Worm (Caenorhabditis elegans): ENCODE measurements around the gene C16C8.5.
"Not testable (repeated sequence)": the region's sequence is repeated elsewhere in the genome, so short reads cannot be mapped to it uniquely, and the experiment has no call there.

C16C8.5 gene

DNA sequence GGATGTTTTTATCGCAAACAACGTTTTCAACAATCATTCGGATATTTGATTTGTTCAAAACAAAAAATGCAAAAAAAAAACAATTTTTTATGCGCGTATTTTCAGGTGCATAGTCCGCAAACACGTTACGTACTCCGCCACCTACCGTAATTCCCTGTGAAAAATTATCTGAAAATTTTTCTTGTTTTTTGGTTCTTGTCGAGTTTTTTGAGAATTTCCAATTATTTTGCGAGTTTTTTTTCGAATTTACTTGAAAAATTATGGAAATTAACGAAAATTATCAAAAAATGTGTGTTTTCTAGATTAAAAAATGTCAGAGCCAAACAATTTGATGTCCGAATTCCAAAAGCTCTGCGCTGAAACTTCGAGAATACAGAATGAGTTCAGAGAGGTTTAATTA lies 7.2 kb upstream of the C16C8.5 start, which contains the start of gene C16C8.12:
Gene C16C8.12, plus strand, starts transcription at position 301 of the 400 bp plus-strand sequence.
- no peak for TF ChIP-seq dve-1 (tag; optimal IDR thresholded peaks at IDR 0.05)
- TF ChIP-seq nfya-1 (tag; optimal IDR thresholded peaks at IDR 0.05): no peak
- no peak for TF ChIP-seq unc-42 (tag; optimal IDR thresholded peaks at IDR 0.05)
- no peak for TF ChIP-seq sox-2 (GFP tag; IDR thresholded peaks at IDR 0.05)
- no peak for TF ChIP-seq rnt-1 (tag; optimal IDR thresholded peaks at IDR 0.05)
- no peak for TF ChIP-seq syd-9 (tag; optimal IDR thresholded peaks at IDR 0.05)
- no peak for TF ChIP-seq C08G9.2 (tag; optimal IDR thresholded peaks at IDR 0.05)
- TF ChIP-seq ceh-2 (tag; optimal IDR thresholded peaks at IDR 0.05): no peak
- no peak for TF ChIP-seq madf-2 (tag; optimal IDR thresholded peaks at IDR 0.05)
- TF ChIP-seq lin-11 (tag; optimal IDR thresholded peaks at IDR 0.05): no peak
- no peak for TF ChIP-seq npax-4 (tag; optimal IDR thresholded peaks at IDR 0.05)

ce11 chrII:3449514-3449913 lies 4.3 kb upstream of the C16C8.5 start, which contains the start of gene C16C8.14:
TSS of gene C16C8.14 (plus strand) at chrII:3449814.
- TF ChIP-seq pat-9, fkh-6, fax-1 (tag; optimal IDR thresholded peaks at IDR 0.05): not testable (repeated sequence)

ce11 chrII:3448776-3449280 lies 3.6 kb upstream of the C16C8.5 start, which contains the start of gene C16C8.25:
TSS of gene C16C8.25 (plus strand) at chrII:3449230.
- no peak for TF ChIP-seq ttx-3 (tag; optimal IDR thresholded peaks at IDR 0.05)
- TF ChIP-seq tbx-2 (tag; optimal IDR thresholded peaks at IDR 0.05): no peak
- no peak for TF ChIP-seq ceh-9 (tag; optimal IDR thresholded peaks at IDR 0.05)
- no peak for TF ChIP-seq ceh-31 (tag; optimal IDR thresholded peaks at IDR 0.05)
- no peak for TF ChIP-seq gmeb-2 (tag; optimal IDR thresholded peaks at IDR 0.05)
- no peak for TF ChIP-seq sox-2 (GFP tag; IDR thresholded peaks at IDR 0.05)
- TF ChIP-seq C38D4.7 (GFP tag; optimal IDR thresholded peaks at IDR 0.05): no peak
- no peak for TF ChIP-seq tbx-7 (tag; optimal IDR thresholded peaks at IDR 0.05)
- no peak for TF ChIP-seq ceh-34 (tag; optimal IDR thresholded peaks at IDR 0.05)
- TF ChIP-seq sdc-2 (tag; optimal IDR thresholded peaks at IDR 0.05): no peak
- no peak for TF ChIP-seq ahr-1 (tag; optimal IDR thresholded peaks at IDR 0.05)
- TF ChIP-seq ceh-19 (GFP tag; optimal IDR thresholded peaks at IDR 0.05): no peak
- TF ChIP-seq unc-42 (tag; optimal IDR thresholded peaks at IDR 0.05): no peak
- TF ChIP-seq ets-4 (tag; optimal IDR thresholded peaks at IDR 0.05): no peak
- TF ChIP-seq nhr-232 (tag; optimal IDR thresholded peaks at IDR 0.05): no peak
- TF ChIP-seq madf-2 (tag; optimal IDR thresholded peaks at IDR 0.05): no peak
- TF ChIP-seq hlh-8 (tag; optimal IDR thresholded peaks at IDR 0.05): no peak

DNA sequence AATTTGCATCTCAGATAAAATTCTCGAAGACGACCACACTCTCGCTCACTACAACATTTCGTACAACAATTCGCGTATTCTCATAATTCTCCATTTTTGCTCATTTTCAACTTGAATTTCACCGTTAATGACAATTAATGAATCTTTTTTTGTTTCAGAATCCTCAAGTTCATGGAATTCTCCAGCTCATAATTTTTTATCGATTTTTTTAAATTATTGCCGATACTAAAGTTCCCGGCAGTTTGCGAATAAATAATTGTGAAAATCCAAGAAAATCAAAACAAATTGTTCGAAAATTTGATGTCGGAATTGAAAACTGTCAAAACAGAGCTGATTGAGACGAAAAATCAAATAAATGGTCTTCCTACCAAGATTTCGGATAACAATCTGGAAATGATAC lies 2.7 kb upstream of the C16C8.5 start, which contains the start of gene C16C8.21:
Gene C16C8.21, plus strand, starts transcription at position 301 of the 400 bp plus-strand sequence.
- no peak for TF ChIP-seq C38D4.7 (GFP tag; optimal IDR thresholded peaks at IDR 0.05)
- TF ChIP-seq eyg-1 (tag; optimal IDR thresholded peaks at IDR 0.05): no peak
- no peak for TF ChIP-seq F13H6.1 (tag; optimal IDR thresholded peaks at IDR 0.05)
- no peak for TF ChIP-seq madf-2 (tag; optimal IDR thresholded peaks at IDR 0.05)

DNA sequence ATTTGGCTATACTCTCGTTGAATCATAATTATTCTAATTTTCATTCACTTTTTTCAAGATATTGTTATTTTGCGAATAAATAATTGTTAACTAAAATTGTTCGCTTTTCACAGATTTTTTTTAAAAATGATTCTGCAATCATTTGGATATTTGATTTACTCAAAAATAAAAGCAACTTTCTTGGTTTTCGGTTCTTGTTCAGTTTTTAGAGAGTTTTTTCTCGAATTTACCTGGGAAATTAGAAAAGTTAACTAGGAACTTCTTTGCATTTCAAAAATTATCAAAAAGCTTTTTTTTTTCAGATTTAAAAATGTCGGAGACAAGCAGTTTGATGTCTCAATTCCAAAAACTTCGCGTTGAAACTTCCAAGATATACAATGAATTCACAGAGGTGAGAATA lies 1.5 kb upstream of the C16C8.5 start, which contains the start of the genes C16C8.20 and gldi-6:
Gene C16C8.20, plus strand, starts transcription at position 301 of the 400 bp plus-strand sequence.
Gene gldi-6, plus strand, starts transcription at position 301 of the 400 bp plus-strand sequence.
- no peak for TF ChIP-seq C08G9.2 (tag; optimal IDR thresholded peaks at IDR 0.05)
- no peak for TF ChIP-seq hlh-15 (tag; optimal IDR thresholded peaks at IDR 0.05)
- TF ChIP-seq ceh-9 (tag; optimal IDR thresholded peaks at IDR 0.05): no peak

DNA sequence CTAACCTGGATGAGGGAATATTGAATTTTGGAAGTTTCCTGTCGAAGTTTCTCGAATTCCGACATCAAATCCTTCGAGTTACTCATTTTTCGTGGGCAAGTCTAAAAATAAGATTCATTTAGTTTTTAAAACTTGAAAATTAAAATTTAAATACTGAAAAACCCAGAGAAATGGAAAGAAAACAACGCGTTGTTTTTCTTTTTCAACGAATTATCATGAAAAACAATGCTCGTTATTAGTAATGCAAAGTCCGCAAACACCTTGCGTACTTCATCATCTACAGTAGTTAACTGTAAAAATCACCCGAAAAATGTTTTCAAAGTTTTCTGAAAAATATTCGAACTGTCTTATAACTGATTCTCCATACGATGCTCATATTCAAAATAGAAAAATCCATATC lies 905 bp downstream of the C16C8.5 start, which contains the start of gene C16C8.4:
Gene C16C8.4, minus strand, starts transcription at position 101 of the 400 bp plus-strand sequence.
- TF ChIP-seq nhr-232 (tag; optimal IDR thresholded peaks at IDR 0.05): no peak
- no peak for TF ChIP-seq syd-9 (tag; optimal IDR thresholded peaks at IDR 0.05)
- no peak for TF ChIP-seq pha-2 (tag; optimal IDR thresholded peaks at IDR 0.05)
- TF ChIP-seq unc-55 (GFP tag; optimal IDR thresholded peaks at IDR 0.05): no peak
- TF ChIP-seq eyg-1 (tag; optimal IDR thresholded peaks at IDR 0.05): no peak
- no peak for TF ChIP-seq nfya-1 (tag; optimal IDR thresholded peaks at IDR 0.05)
- no peak for TF ChIP-seq ceh-18 (tag; optimal IDR thresholded peaks at IDR 0.05)
- no peak for TF ChIP-seq tbx-7 (tag; optimal IDR thresholded peaks at IDR 0.05)
- no peak for TF ChIP-seq sox-2 (GFP tag; IDR thresholded peaks at IDR 0.05)
- no peak for TF ChIP-seq madf-2 (tag; optimal IDR thresholded peaks at IDR 0.05)
- no peak for TF ChIP-seq hlh-8 (tag; optimal IDR thresholded peaks at IDR 0.05)
- no peak for TF ChIP-seq unc-3 (GFP tag; conservative IDR thresholded peaks at IDR 0.05)
- no peak for TF ChIP-seq unc-3 (tag; optimal IDR thresholded peaks at IDR 0.05)
